Worm (Caenorhabditis elegans): ENCODE data around the gene M03A8.3.

Gene M03A8.3

ce11 chrX:6845934-6846333, 46.1 kb downstream of the M03A8.3 start, which contains the start of gene C53B7.2:
TSS of gene C53B7.2 (plus strand) at chrX:6846234.
- TF ChIP-seq T26A5.8 (tag; optimal IDR thresholded peaks at IDR 0.05) (no peak), egl-44 (GFP tag; IDR thresholded peaks at IDR 0.05) (no peak), lir-1 (GFP tag; conservative IDR thresholded peaks at IDR 0.05) (no peak), attf-6 (GFP tag; IDR thresholded peaks at IDR 0.05) (no peak), lsy-27 (tag; optimal IDR thresholded peaks at IDR 0.05; ENCODE audit: borderline replicate concordance, insufficient read depth) (no peak), nhr-90 (tag; optimal IDR thresholded peaks at IDR 0.05) (no peak), efl-1 (GFP tag; optimal IDR thresholded peaks at IDR 0.05) (no peak), unc-62 (GFP tag; optimal IDR thresholded peaks at IDR 0.05) (no peak), ama-1 (optimal IDR thresholded peaks at IDR 0.05) (no peak), ama-1 (GFP tag; optimal IDR thresholded peaks at IDR 0.05) (no peak), fkh-3 (tag; optimal IDR thresholded peaks at IDR 0.05) (no peak), bed-1 (GFP tag; IDR thresholded peaks at IDR 0.05) (no peak), somi-1 (GFP tag; optimal IDR thresholded peaks at IDR 0.05) (no peak), tbx-9 (tag; optimal IDR thresholded peaks at IDR 0.05; ENCODE audit: borderline replicate concordance) (no peak), ceh-58 (GFP tag; IDR thresholded peaks at IDR 0.05) (no peak)

- TF ChIP-seq nfya-1 (tag; optimal IDR thresholded peaks at IDR 0.05; ENCODE audit: borderline replicate concordance, insufficient read depth) (no peak), F10E7.11 (tag; optimal IDR thresholded peaks at IDR 0.05) (no peak), athp-1 (tag; optimal IDR thresholded peaks at IDR 0.05) (no peak), nfyb-1 (GFP tag; IDR thresholded peaks at IDR 0.05) (no peak), T26A5.8 (tag; optimal IDR thresholded peaks at IDR 0.05) (no peak), cebp-2 (GFP tag; IDR thresholded peaks at IDR 0.05) (no peak), F57A8.1 (GFP tag; optimal IDR thresholded peaks at IDR 0.05) (no peak), attf-6 (GFP tag; IDR thresholded peaks at IDR 0.05) (no peak), ztf-22 (GFP tag; optimal IDR thresholded peaks at IDR 0.05) (no peak), tbp1 (GFP tag; optimal IDR thresholded peaks at IDR 0.05) (no peak), tlf-1 (GFP tag; optimal IDR thresholded peaks at IDR 0.05) (no peak), F33H1.4 (GFP tag; IDR thresholded peaks at IDR 0.05) (no peak), lsl-1 (GFP tag; optimal IDR thresholded peaks at IDR 0.05) (no peak), cebp-1 (GFP tag; IDR thresholded peaks at IDR 0.05) (no peak), cebp-1 (tag; optimal IDR thresholded peaks at IDR 0.05) (no peak)
Measured at ce11 chrX:6848596-6848995, 48.7 kb downstream of the M03A8.3 start.

DNA sequence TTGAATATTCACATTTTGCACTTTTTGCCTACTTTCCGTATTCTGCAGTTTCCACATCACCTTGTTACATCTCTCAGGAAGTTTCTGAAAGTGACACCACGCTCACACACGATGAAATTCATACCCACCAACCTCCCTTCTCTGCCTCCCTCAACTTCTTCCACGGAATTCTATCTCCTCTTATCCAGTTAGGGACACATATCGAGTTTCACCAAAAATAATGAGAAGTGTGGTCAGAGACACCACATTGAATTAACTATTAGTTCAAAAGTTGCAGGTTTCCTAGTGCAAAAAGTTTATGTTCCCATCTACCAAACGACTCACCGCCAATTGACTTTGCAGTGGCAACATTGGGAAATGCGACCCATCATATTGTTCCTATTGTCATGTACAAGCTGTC, 50.6 kb downstream of the M03A8.3 start:
- TF ChIP-seq C06A6.2 (GFP tag; conservative IDR thresholded peaks at IDR 0.05) (no peak), F33H1.4 (GFP tag; IDR thresholded peaks at IDR 0.05) (no peak), C17E4.6 (GFP tag; IDR thresholded peaks at IDR 0.05) (no peak), lin-54 (GFP tag; optimal IDR thresholded peaks at IDR 0.05) (no peak), madf-6 (GFP tag; IDR thresholded peaks at IDR 0.05) (no peak), Y79H2A.3 (GFP tag; conservative IDR thresholded peaks at IDR 0.05) (no peak)
